Worm (Caenorhabditis elegans): Measurements from ENCODE around the gene clec-65.

Gene clec-65

ce11 chrII:12942496-12942895, 41.4 kb downstream of the clec-65 start:
- TF ChIP-seq nhr-28 (tag; optimal IDR thresholded peaks at IDR 0.05) = peak; percentile 22
- TF ChIP-seq dve-1 (tag; optimal IDR thresholded peaks at IDR 0.05; ENCODE audit: insufficient read depth) = no peak

ce11 chrII:12944587-12945126, 43.5 kb downstream of the clec-65 start:
- TF ChIP-seq spr-1 (tag; optimal IDR thresholded peaks at IDR 0.05) = peak; percentile 94
- TF ChIP-seq zip-2 (tag; optimal IDR thresholded peaks at IDR 0.05) = peak; percentile 76
- peak; percentile 90 for TF ChIP-seq mxl-3 (GFP tag; optimal IDR thresholded peaks at IDR 0.05)
- TF ChIP-seq ceh-62 (tag; optimal IDR thresholded peaks at IDR 0.05) = no peak
- no peak for TF ChIP-seq skn-1 (tag; optimal IDR thresholded peaks at IDR 0.05)
- TF ChIP-seq mxl-2 (GFP tag; conservative IDR thresholded peaks at IDR 0.05) = peak; percentile 58; the same call in 1 of the 2 replicates
- no peak for TF ChIP-seq daf-12 (tag; optimal IDR thresholded peaks at IDR 0.05)
- peak; percentile 96 for TF ChIP-seq daf-19 (GFP tag; conservative IDR thresholded peaks at IDR 0.05)
- TF ChIP-seq lin-15B (tag; optimal IDR thresholded peaks at IDR 0.05) = peak; percentile 2
- peak; percentile 90 for TF ChIP-seq gei-8 (GFP tag; optimal IDR thresholded peaks at IDR 0.05)
- TF ChIP-seq nhr-237 (tag; optimal IDR thresholded peaks at IDR 0.05) = peak; percentile 31
- peak; percentile 89 for TF ChIP-seq nhr-41 (GFP tag; IDR thresholded peaks at IDR 0.05)
- TF ChIP-seq unc-62 (GFP tag; optimal IDR thresholded peaks at IDR 0.05 in 1 of 2) = peak in 1 of 2 experiments; percentile 94
- TF ChIP-seq unc-62 (tag; optimal IDR thresholded peaks at IDR 0.05) = no peak
- peak; percentile 96 for TF ChIP-seq nhr-102 (tag; optimal IDR thresholded peaks at IDR 0.05)
- peak; percentile 99 for TF ChIP-seq T26A8.4 (GFP tag; IDR thresholded peaks at IDR 0.05)
- peak; percentile 90 for TF ChIP-seq Y48G9A.11 (GFP tag; IDR thresholded peaks at IDR 0.05)
- peak; percentile 85 for TF ChIP-seq nhr-77 (tag; optimal IDR thresholded peaks at IDR 0.05)
- peak; percentile 86 for TF ChIP-seq arid-1 (GFP tag; conservative IDR thresholded peaks at IDR 0.05)
- TF ChIP-seq F44E2.7 (GFP tag; IDR thresholded peaks at IDR 0.05) = peak; percentile 84
- peak; percentile 95 for TF ChIP-seq pha-4 (GFP tag; IDR thresholded peaks at IDR 0.05)
- TF ChIP-seq pha-4 (tag; optimal IDR thresholded peaks at IDR 0.05) = no peak
- peak; percentile 68; the same call in 1 of the 2 replicates for TF ChIP-seq lin-29 (GFP tag; IDR thresholded peaks at IDR 0.05)
- no peak for TF ChIP-seq ZK546.5 (tag; optimal IDR thresholded peaks at IDR 0.05)
- TF ChIP-seq dve-1 (tag; optimal IDR thresholded peaks at IDR 0.05; ENCODE audit: insufficient read depth) = peak; percentile 97
- TF ChIP-seq daf-8 (GFP tag; IDR thresholded peaks at IDR 0.05) = peak; percentile 79; the same call in 1 of the 2 replicates
- peak; percentile 84 for TF ChIP-seq saeg-2 (GFP tag; IDR thresholded peaks at IDR 0.05)
- peak; percentile 88 for TF ChIP-seq rbr-2 (tag; optimal IDR thresholded peaks at IDR 0.05)
- peak; percentile 94 for TF ChIP-seq F49E8.2 (tag; optimal IDR thresholded peaks at IDR 0.05; ENCODE audit: borderline replicate concordance)
- TF ChIP-seq nhr-111 (GFP tag; optimal IDR thresholded peaks at IDR 0.05) = peak; percentile 95
- TF ChIP-seq ceh-82 (tag; optimal IDR thresholded peaks at IDR 0.05) = no peak
- peak; percentile 62 for TF ChIP-seq aly-2 (tag; optimal IDR thresholded peaks at IDR 0.05)
- TF ChIP-seq unc-39 (tag; optimal IDR thresholded peaks at IDR 0.05) = peak; percentile 46
- peak; percentile 79; the same call in 1 of the 2 replicates for TF ChIP-seq vab-7 (GFP tag; IDR thresholded peaks at IDR 0.05)
- peak; percentile 89 for TF ChIP-seq dmd-9 (GFP tag; IDR thresholded peaks at IDR 0.05)
- peak; percentile 97 for TF ChIP-seq mep-1 (tag; optimal IDR thresholded peaks at IDR 0.05)
- TF ChIP-seq hlh-30 (tag; optimal IDR thresholded peaks at IDR 0.05; ENCODE audit: insufficient read depth) = peak; percentile 93
- no peak for TF ChIP-seq egl-27 (tag; optimal IDR thresholded peaks at IDR 0.05)
- TF ChIP-seq snpc-4 (tag; optimal IDR thresholded peaks at IDR 0.05) = peak; percentile 97
- TF ChIP-seq nhr-48 (tag; optimal IDR thresholded peaks at IDR 0.05) = peak; percentile 92
- TF ChIP-seq egl-43 (GFP tag; IDR thresholded peaks at IDR 0.05) = peak; percentile 96
- peak; percentile 91 for TF ChIP-seq duxl-1 (tag; optimal IDR thresholded peaks at IDR 0.05; ENCODE audit: poor library complexity)
- TF ChIP-seq mes-2 (tag; optimal IDR thresholded peaks at IDR 0.05; ENCODE audit: poor library complexity, severe bottlenecking) = peak; percentile 93
- peak; percentile 76 for TF ChIP-seq lin-1 (GFP tag; IDR thresholded peaks at IDR 0.05)
- no peak for TF ChIP-seq fkh-10 (GFP tag; optimal IDR thresholded peaks at IDR 0.05)
- TF ChIP-seq mdt-29 (GFP tag; IDR thresholded peaks at IDR 0.05) = peak; percentile 96
- TF ChIP-seq dmd-8 (GFP tag; IDR thresholded peaks at IDR 0.05) = peak; percentile 71
- peak; percentile 42 for TF ChIP-seq ZK337.2 (GFP tag; IDR thresholded peaks at IDR 0.05)

Measured in whole organism, L4 larva.